Worm (Caenorhabditis elegans) whole organism, dauer: ENCODE measurements around the gene B0524.3.

Source experiments
- unc-62 ChIP-seq: sonication (generic microtip); optimal IDR thresholded peaks from 2 replicates; lab custom pipeline; 2017; ENCODE audit warnings: missing biosample characterization, missing genetic modification reagents, missing genetic modification characterization

The B0524.3 gene

DNA sequence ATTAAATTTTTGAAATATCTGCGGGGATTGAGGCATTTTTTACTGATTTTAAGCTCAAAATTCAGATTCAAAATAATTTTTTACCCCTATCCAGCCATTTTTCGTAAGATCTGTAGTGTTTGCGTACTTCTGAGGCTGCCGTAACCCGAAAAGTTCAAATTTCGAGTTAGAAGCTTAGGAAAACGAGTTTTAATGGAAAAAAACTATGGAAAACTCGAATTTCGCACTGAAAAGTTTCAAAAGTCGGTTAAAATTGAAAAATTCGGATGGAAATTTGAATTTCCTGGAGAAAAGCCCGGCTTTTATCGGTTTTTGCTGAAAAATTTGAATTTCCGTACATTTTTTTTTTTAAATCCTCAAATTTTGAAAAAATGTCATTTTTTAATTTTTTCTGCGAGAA, 16.5 kb downstream of the B0524.3 start:
- TF ChIP-seq unc-62 (GFP tag; lab: Kevin White, UChicago), result no peak

ce11 chrIII:1905589-1905988, 18.1 kb downstream of the B0524.3 start, which contains the start of the genes B0524.6 and pqn-41:
B0524.6 (minus strand) TSS chrIII:1905640.
pqn-41 (plus strand) TSS chrIII:1905958.
- TF ChIP-seq unc-62 (GFP tag; lab: Kevin White, UChicago), result no peak

DNA sequence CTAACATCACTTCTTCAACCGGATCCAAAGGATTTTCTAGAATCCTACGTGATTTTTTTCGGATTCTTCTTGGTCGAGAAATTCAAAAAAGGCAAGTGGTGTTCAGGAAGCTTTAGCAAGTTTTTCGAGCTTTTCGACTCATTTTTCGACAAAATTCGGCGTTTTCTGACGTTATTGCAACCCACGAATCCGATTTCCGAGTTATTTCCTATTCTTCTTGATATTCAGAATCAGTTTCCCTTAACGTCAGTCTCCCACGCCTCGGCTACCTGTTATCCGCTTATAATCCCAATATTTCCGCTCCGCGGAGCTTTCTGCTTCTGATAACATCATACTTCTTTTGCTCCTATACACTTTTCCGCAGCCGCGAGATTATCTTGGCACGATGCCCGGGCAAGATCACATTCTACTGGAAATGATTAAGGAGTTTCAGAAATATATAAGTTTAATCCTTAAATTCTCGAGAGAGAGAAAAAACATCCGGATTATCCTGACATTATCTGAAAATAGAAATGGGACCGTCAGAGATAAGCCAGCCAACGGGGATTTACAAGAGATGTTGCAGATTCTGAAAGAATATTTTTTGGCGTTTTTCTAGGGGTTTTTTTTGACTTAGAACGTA, 31.0 kb downstream of the B0524.3 start:
- no peak for TF ChIP-seq unc-62 (GFP tag; lab: Kevin White, UChicago)

- peak; percentile 16 for TF ChIP-seq unc-62 (GFP tag; lab: Kevin White, UChicago)
These were observed 33.8 kb downstream of the B0524.3 start for ce11 chrIII:1921136-1921680.

DNA sequence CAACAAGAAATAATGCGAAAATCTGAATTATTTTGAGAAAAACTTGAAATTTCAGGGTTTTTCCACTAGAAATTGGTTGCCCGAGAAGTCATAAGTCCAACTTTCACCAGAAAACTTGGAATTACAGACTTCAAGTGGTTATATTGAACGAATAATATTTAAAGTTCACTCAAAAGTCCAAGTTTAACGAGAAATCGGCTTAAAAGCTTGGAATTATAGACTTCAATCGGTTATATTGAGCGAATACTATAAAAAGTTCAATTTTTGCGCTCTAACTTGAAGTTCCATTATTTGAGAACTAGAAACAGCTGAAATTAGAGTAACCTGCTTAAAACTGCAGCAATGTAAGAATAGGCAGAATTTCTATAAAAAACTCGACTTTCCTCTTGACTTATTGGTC, 34.6 kb downstream of the B0524.3 start:
- TF ChIP-seq unc-62 (GFP tag; lab: Kevin White, UChicago), result no peak

DNA sequence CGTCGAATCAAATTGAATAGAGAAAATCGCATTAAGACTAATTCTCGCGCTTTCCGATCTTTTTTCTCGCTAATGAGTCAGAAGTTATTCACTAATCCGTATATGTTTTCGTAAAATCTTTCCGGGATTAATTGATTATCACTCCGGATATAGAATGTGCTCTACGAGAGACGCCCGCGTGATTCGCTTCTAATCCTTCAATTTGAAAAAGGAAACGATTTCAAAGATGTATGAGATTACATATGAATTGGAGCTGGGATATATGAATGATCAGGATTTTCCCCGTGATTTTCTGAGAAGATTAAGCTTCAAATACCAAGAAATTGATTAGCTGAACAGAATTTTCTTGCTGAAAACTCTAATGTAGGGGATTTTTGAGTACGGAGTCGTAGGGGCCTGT, 35.1 kb downstream of the B0524.3 start:
- no peak for TF ChIP-seq unc-62 (GFP tag; lab: Kevin White, UChicago)

- TF ChIP-seq unc-62 (GFP tag; lab: Kevin White, UChicago), result peak; percentile 46
These were observed 36.2 kb downstream of the B0524.3 start for ce11 chrIII:1923419-1924318.

DNA sequence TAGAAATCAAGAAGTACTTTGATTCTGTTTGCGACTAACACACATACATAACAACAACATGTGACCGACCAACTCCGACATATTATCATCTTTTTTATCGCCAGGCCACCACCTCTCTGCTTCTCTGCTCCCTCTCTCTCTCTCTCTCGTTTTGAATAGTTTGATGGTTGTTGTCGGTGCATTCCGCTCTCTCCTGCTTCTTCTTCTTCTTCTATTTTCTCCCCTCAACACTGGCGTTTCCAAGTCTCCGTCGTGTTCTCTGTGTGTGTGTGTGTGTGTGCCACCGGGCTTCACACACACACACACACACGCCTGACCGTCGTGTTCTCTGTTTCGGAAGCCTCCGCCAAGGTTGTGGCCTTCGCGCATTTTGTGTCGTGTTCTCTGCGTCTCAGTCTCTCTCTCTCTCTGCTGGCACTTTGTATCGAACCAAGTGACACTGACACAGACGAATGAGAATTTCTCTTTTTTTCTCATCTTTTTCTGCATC, 37.6 kb downstream of the B0524.3 start:
- peak; percentile 55 for TF ChIP-seq unc-62 (GFP tag; lab: Kevin White, UChicago)

DNA sequence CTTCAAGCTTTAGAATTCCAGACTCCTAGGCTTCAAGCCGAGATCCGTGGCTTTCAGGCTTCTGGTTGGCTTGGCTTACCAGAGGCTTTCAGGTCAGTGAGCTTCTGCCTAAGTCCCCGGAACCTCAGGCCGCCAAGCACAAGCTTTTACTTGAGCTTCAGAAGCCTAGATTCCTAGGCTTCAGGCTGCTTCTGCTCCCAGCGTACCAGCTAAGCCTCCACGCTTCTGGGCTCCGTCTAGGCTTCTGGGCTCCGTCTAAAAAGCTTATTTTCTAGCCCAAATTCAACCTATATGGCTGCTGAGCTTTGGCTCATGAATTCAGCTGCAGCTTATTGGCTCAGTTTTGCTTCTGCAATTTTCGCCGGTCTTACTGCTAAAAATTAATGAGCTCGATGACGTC, 38.3 kb downstream of the B0524.3 start:
- no peak for TF ChIP-seq unc-62 (GFP tag; lab: Kevin White, UChicago)

- no peak for TF ChIP-seq unc-62 (GFP tag; lab: Kevin White, UChicago)
These were observed 39.0 kb downstream of the B0524.3 start for ce11 chrIII:1926456-1926855.

DNA sequence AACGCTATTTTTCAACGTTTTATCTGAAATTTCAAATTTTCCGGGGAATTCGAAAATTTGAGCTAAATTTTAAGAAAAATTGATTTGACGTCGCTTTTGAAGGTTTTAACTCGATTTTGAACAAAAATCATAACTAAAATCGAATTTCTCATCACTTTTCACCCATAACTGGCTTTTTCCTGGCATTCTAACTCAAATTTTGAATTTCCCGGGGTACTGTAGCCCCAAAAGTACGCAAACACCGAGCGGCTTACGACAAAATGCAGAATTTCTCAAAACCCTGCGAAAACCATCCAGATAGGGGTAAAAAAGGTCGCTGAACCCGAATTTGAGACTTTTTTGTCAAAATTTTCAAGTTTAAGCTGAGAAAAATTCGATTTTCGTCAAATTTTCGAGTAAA, 39.8 kb downstream of the B0524.3 start:
- TF ChIP-seq unc-62 (GFP tag; lab: Kevin White, UChicago), result no peak

DNA sequence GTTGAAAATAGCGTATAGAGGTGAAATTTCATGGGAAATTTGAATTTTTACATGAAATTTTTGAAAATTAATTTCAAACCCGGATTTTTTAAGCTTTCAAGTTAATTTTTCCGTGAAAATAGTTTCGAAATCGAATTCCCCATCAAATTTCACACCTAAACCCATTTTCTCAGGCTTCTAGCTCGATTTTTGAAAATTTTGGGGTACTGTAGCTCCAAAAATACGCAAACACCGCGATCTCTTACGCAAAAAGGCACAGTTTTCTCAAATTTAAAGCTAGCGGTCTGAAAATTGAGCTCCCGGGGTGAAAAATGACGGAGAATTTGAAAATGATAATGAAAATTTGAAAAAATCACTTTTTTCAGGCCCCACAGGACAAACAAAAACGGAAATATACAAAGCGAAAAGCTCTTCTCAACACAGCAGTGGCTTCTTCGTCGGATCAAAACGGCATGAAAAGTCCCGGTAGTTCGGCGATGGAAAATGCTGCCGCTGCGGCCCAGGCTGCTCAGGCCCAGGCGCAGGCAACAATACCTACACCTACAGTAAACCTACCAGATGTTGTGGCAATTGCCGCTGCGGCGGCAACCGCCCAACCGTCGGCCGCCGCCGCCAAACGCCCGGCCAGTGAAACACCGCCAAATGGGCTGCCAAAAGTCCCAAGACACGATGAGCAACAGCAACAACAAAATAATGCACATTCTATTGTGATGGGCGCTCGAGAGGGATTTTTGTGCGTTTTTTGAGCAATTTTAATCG, 41.5 kb downstream of the B0524.3 start:
- no peak for TF ChIP-seq unc-62 (GFP tag; lab: Kevin White, UChicago)

- TF ChIP-seq unc-62 (GFP tag; lab: Kevin White, UChicago), result no peak
These were observed 43.3 kb downstream of the B0524.3 start for ce11 chrIII:1930714-1931273.

- no peak for TF ChIP-seq unc-62 (GFP tag; lab: Kevin White, UChicago)
These were observed 44.1 kb downstream of the B0524.3 start for ce11 chrIII:1931509-1931908.

DNA sequence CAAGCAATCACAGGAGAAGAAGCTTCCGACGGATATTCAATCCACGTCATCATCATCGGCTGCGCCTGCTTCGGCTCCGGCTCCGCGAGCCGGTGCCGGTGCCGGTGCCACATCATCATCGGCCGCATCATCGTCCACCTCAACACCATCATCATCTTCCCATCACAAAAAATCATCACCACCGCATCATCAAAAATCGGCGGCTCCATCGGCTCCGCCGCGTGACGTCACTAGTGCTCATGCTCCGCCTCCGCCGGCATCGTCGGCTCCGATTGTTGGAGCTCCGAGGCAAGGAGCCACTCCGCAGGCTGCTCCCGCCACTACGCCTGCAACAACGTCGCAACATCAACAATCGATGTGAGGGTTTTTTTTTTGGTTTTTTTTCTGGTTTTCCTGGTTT, 44.6 kb downstream of the B0524.3 start:
- no peak for TF ChIP-seq unc-62 (GFP tag; lab: Kevin White, UChicago)
